Fruit fly (Drosophila melanogaster) whole organism, pupa: ENCODE measurements around the gene CycY.
A peak's percentile ranks its signal among the peaks of the same experiment; 100 is the strongest.

ENCODE experiments used
- CG10348 ChIP-seq: fragments of 200-800 bp; sonication (Bioruptor generic); IDR thresholded peaks from 2 replicates; pipeline ENCODE4 v1.3.6; 2022; ENCODE audit warnings: missing biosample characterization, missing genetic modification characterization
- CG12605 ChIP-seq: fragments of 200-800 bp; sonication (Bioruptor generic); IDR thresholded peaks from 2 replicates; pipeline ENCODE4 v1.3.6; 2022; ENCODE audit warnings: missing biosample characterization, missing genetic modification characterization
- CG13204 ChIP-seq: fragments of 200-800 bp; sonication (Bioruptor generic); optimal IDR thresholded peaks from 2 replicates; lab custom pipeline; 2018; ENCODE audit warnings: missing biosample characterization, mild to moderate bottlenecking, missing genetic modification characterization, moderate library complexity
- CG14655 ChIP-seq: fragments of 200-800 bp; sonication (Bioruptor generic); optimal IDR thresholded peaks from 3 replicates; lab custom pipeline; 2017; ENCODE audit warnings: mild to moderate bottlenecking, missing biosample characterization, missing genetic modification reagents, missing genetic modification characterization
- CG15710 ChIP-seq: fragments of 200-800 bp; sonication (Bioruptor generic); optimal IDR thresholded peaks from 2 replicates; lab custom pipeline; 2018; ENCODE audit warnings: missing biosample characterization, mild to moderate bottlenecking, missing genetic modification characterization, moderate library complexity
- CG17806 ChIP-seq: fragments of 200-800 bp; sonication (Bioruptor generic); optimal IDR thresholded peaks from 2 replicates; lab custom pipeline; 2018; ENCODE audit warnings: missing biosample characterization, mild to moderate bottlenecking, missing genetic modification characterization, moderate library complexity
- CG32121 ChIP-seq: fragments of 200-800 bp; sonication (Bioruptor generic); IDR thresholded peaks from 2 replicates; pipeline ENCODE4 v1.3.6; 2022; ENCODE audit warnings: missing biosample characterization, missing genetic modification characterization
- CG34367 ChIP-seq: fragments of 200-800 bp; sonication (Bioruptor generic); optimal IDR thresholded peaks from 2 replicates; lab custom pipeline; 2018; ENCODE audit warnings: missing biosample characterization, mild to moderate bottlenecking, missing genetic modification characterization
- CG4496 ChIP-seq: fragments of 200-800 bp; sonication (Bioruptor generic); IDR thresholded peaks from 3 replicates; pipeline ENCODE4 v1.3.6; 2022; ENCODE audit warnings: missing biosample characterization, missing genetic modification characterization
- CG8159 ChIP-seq: fragments of 200-800 bp; sonication (Bioruptor generic); optimal IDR thresholded peaks from 3 replicates; lab custom pipeline; 2018; ENCODE audit warnings: missing biosample characterization, mild to moderate bottlenecking, missing genetic modification characterization, moderate library complexity
- CG8301 ChIP-seq: fragments of 200-800 bp; sonication (Bioruptor generic); optimal IDR thresholded peaks from 2 replicates; lab custom pipeline; 2018; ENCODE audit warnings: missing biosample characterization, mild to moderate bottlenecking, missing genetic modification characterization
- CG9948 ChIP-seq: fragments of 200-800 bp; sonication (Bioruptor generic); optimal IDR thresholded peaks from 2 replicates; lab custom pipeline; 2018; ENCODE audit warnings: missing biosample characterization, mild to moderate bottlenecking, missing genetic modification characterization, moderate library complexity
- D1 ChIP-seq: fragments of 200-800 bp; sonication (Bioruptor generic); optimal IDR thresholded peaks from 2 replicates; lab custom pipeline; 2018; ENCODE audit warnings: missing biosample characterization, mild to moderate bottlenecking, missing genetic modification characterization, moderate library complexity
- EcR ChIP-seq: fragments of 200-800 bp; sonication (Bioruptor generic); optimal IDR thresholded peaks from 3 replicates; lab custom pipeline; 2019; ENCODE audit warnings: missing biosample characterization, missing genetic modification characterization, mild to moderate bottlenecking, moderate library complexity, missing genetic modification reagents
- Ets98B ChIP-seq: fragments of 200-800 bp; sonication (Bioruptor generic); IDR thresholded peaks from 2 replicates; pipeline ENCODE4 v1.3.6; 2022; ENCODE audit warnings: missing biosample characterization, missing genetic modification characterization
- Pif1A ChIP-seq: fragments of 200-800 bp; sonication (Bioruptor generic); optimal IDR thresholded peaks from 3 replicates; lab custom pipeline; 2016; ENCODE audit warnings: missing biosample characterization, missing genetic modification characterization
- Pif1B ChIP-seq: fragments of 200-800 bp; sonication (Bioruptor generic); optimal IDR thresholded peaks from 3 replicates; lab custom pipeline; 2016; ENCODE audit warnings: missing biosample characterization, missing genetic modification characterization
- Snoo ChIP-seq: fragments of 200-800 bp; sonication (Bioruptor generic); optimal IDR thresholded peaks from 3 replicates; lab custom pipeline; 2017; ENCODE audit warnings: missing biosample characterization, mild to moderate bottlenecking, missing genetic modification characterization, inconsistent platforms
- fd96Ca ChIP-seq: fragments of 200-800 bp; sonication (Bioruptor generic); IDR thresholded peaks from 3 replicates; pipeline ENCODE4 v1.3.6; 2022; ENCODE audit warnings: missing biosample characterization, missing genetic modification characterization
- gl ChIP-seq: fragments of 200-800 bp; sonication (Bioruptor generic); optimal IDR thresholded peaks from 2 replicates; lab custom pipeline; 2018; ENCODE audit warnings: missing biosample characterization, mild to moderate bottlenecking, missing genetic modification characterization
- rn ChIP-seq: fragments of 200-800 bp; sonication (Bioruptor generic); IDR thresholded peaks from 2 replicates; pipeline ENCODE4 v1.3.6; 2022; ENCODE audit warnings: missing biosample characterization, missing genetic modification characterization

CycY gene

DNA sequence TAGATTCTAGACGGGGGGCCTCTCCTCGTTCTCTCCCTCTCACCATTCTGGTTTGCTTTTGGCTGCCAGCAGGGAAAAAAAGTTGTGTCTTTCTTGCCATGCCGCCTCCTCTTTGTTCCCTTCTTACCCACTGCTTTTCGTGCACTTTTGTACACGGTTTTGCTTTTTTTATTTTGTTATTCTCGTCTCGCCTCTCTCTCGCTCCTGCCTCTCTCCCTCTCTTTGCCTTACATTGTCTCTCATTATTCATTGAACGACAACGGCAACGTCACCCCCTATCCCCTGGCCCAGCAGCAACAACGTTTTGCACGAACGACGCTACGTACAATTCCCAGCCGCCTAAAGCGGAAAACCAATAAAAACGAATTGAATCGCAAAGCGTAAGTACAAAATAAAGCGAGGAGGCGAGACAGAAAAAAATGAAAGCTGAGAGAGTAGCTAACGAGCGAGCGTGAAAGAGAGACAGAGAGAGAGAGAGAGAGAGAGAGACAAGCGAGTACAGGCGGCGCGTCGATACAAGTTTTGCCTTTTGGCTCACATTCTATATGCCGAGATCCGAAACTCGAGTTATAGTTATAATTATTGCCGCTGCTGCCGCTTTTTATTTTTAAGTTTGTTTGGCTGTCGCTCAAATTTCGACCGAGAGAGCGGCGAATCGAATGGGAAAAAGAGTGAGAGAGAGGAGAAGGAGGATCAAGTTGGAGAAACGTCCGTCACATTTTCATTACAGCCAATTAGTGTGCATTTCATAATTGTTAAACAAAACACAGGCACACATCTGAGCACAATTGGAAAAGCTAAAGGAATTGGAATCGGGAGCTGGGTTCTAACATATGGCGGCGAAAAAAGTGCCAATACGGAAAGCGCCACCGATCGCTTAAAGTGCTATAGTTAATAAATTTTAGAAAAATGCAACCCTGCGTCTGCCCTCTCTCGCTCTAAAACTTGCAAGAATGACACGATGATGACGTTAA is 6.6 kb downstream of the CycY start:
- TF ChIP-seq CG14655 = peak; percentile 83
- peak; percentile 74 for TF ChIP-seq Snoo (tag; lab: Kevin White, UChicago)
- no peak for TF ChIP-seq D1 (tag; lab: Kevin White, UChicago)
- peak; percentile 72 for TF ChIP-seq CG8159 (tag; lab: Kevin White, UChicago)
- peak; percentile 87 for TF ChIP-seq CG12605 (GFP tag; lab: Robert Waterston, UW)
- TF ChIP-seq Ets98B (GFP tag; lab: Robert Waterston, UW) = peak; percentile 83
- peak; percentile 92 for TF ChIP-seq CG4496 (GFP tag; lab: Robert Waterston, UW)
- peak; percentile 93 for TF ChIP-seq CG13204 (GFP tag; lab: Kevin White, UChicago)
- peak; percentile 76 for TF ChIP-seq CG15710
- peak; percentile 83 for TF ChIP-seq fd96Ca (GFP tag; lab: Robert Waterston, UW)
- peak; percentile 89 for TF ChIP-seq CG32121 (GFP tag; lab: Robert Waterston, UW)
- peak; percentile 73 for TF ChIP-seq Pif1A
- peak; percentile 61 for TF ChIP-seq rn (GFP tag; lab: Robert Waterston, UW)
- peak; percentile 63 for TF ChIP-seq CG9948 (tag; lab: Kevin White, UChicago)
- TF ChIP-seq gl (tag; lab: Kevin White, UChicago) = peak; percentile 91
- peak; percentile 78 for TF ChIP-seq CG34367 (tag; lab: Kevin White, UChicago)
- TF ChIP-seq CG10348 = no peak
- TF ChIP-seq CG8301 = peak; percentile 76
- peak; percentile 82 for TF ChIP-seq EcR (GFP tag; lab: Kevin White, UChicago)
- TF ChIP-seq CG17806 (tag; lab: Kevin White, UChicago) = peak; percentile 62
- TF ChIP-seq Pif1B (GFP tag; lab: Kevin White, UChicago) = peak; percentile 80
- TF ChIP-seq, all 21 proteins: peak for 19

DNA sequence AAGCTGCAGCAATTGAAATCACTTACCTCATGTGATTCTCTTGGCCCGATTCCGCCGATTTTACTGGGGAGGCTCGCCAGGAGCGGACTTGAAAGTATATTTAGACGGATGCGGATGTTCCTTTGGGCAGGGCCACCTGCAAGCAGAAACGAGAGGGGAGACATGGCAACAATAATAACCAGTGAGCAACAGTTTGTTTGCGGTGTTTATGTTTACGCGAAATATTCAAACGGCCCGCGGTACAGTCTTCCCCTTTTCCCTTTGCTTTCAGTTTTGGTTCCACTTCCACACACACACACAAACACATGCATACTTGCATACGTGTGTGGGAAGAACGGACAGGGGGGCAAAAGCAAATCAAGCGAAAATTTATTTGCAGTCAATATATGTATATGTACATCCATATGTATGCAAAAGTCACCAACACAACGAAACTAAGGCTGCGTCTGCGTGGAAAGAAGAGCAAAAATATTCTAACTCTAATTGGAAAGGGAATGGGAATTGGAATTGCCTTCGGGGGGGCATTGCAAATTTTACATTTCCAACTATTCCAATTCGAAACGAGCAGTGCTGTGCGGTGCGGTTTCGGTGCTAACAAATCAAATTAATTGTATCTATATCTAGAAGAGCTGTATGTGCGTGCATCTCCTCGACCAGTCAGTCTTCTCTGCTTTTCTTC is 7.4 kb downstream of the CycY start:
- no peak for TF ChIP-seq CG34367 (tag; lab: Kevin White, UChicago)
- TF ChIP-seq D1 (tag; lab: Kevin White, UChicago) = no peak
- no peak for TF ChIP-seq gl (tag; lab: Kevin White, UChicago)
- no peak for TF ChIP-seq CG17806 (tag; lab: Kevin White, UChicago)
- TF ChIP-seq CG12605 (GFP tag; lab: Robert Waterston, UW) = peak; percentile 47; the same call in 1 of the 2 replicates
- TF ChIP-seq EcR (GFP tag; lab: Kevin White, UChicago) = peak; percentile 24
- no peak for TF ChIP-seq CG13204 (GFP tag; lab: Kevin White, UChicago)
- TF ChIP-seq Pif1A = no peak
- no peak for TF ChIP-seq CG8301
- TF ChIP-seq CG4496 (GFP tag; lab: Robert Waterston, UW) = peak; percentile 54; the same call in 1 of the 3 replicates
- TF ChIP-seq fd96Ca (GFP tag; lab: Robert Waterston, UW) = 0 out of 3 replicates have a peak, but pooled peaks have one; percentile 46
- TF ChIP-seq, all 21 proteins: peak for 4

dm6 chr2L:11804228-11805044 is 9.1 kb downstream of the CycY start:
- TF ChIP-seq CG14655 = peak; percentile 13
- TF ChIP-seq Snoo (tag; lab: Kevin White, UChicago) = no peak
- TF ChIP-seq CG4496 (GFP tag; lab: Robert Waterston, UW) = peak; percentile 62; the same call in 2 of the 3 replicates
- TF ChIP-seq CG8301 = no peak
- TF ChIP-seq Ets98B (GFP tag; lab: Robert Waterston, UW) = no peak
- TF ChIP-seq CG8159 (tag; lab: Kevin White, UChicago) = peak; percentile 2
- TF ChIP-seq fd96Ca (GFP tag; lab: Robert Waterston, UW) = peak; percentile 22; the same call in 1 of the 3 replicates
- TF ChIP-seq CG32121 (GFP tag; lab: Robert Waterston, UW) = 0 out of 2 replicates have a peak, but pooled peaks have one; percentile 19
- TF ChIP-seq CG13204 (GFP tag; lab: Kevin White, UChicago) = peak; percentile 52
- peak; percentile 13 for TF ChIP-seq Pif1B (GFP tag; lab: Kevin White, UChicago)

DNA sequence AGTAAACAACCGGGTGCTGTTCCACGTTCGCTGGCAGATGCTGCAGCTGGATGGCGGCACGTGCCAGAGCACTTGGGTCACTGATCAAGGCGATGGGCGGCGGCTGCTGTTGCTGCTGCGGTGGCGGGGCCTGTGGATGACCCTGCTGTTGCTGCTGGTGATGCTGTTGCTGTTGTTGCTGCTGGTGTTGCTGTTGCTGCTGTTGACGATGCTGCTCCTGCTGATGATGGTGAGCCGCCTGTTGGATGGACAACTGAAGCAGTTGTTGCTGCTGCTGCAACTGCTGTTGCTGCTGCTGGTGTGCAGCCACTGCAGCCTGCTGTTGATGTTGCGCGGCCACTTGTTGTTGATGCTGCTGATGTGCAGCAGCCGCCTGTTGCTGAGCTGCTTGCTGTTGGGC is 16.5 kb downstream of the CycY start:
- no peak for TF ChIP-seq CG12605 (GFP tag; lab: Robert Waterston, UW)

DNA sequence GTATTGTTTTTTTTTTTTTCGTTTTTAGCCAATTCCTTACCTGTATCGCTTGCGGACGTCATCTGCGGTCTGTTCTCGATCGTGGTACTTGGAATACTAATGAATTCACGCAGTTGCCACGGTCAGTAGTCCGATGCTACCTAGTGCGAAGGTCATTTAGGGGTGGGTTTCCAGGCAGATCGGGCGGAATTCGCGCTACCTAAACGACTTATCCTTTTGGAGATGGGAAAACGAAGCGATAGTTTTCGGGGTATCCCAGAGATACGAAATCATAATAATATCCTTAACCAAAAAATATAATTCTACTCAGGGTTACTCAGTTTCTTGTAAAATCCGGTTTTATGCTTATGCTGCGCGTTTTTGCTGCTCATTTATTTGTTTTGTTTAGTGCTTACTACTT is 19.6 kb downstream of the CycY start, which contains the start of gene CG14937:
CG14937 (minus strand) TSS at position 101 of the 400 bp plus-strand sequence.
- TF ChIP-seq CG32121 (GFP tag; lab: Robert Waterston, UW) (no peak), CG12605 (GFP tag; lab: Robert Waterston, UW) (no peak), CG17806 (tag; lab: Kevin White, UChicago) (no peak), rn (GFP tag; lab: Robert Waterston, UW) (no peak), CG10348 (no peak), EcR (GFP tag; lab: Kevin White, UChicago) (no peak), CG4496 (GFP tag; lab: Robert Waterston, UW) (no peak), gl (tag; lab: Kevin White, UChicago) (no peak), CG34367 (tag; lab: Kevin White, UChicago) (no peak), CG14655 (no peak), fd96Ca (GFP tag; lab: Robert Waterston, UW) (no peak), CG8301 (no peak), Pif1B (GFP tag; lab: Kevin White, UChicago) (no peak), CG15710 (no peak), Pif1A (no peak)
- TF ChIP-seq, all 21 proteins: peak for 0
